In genomic region chr3L:10739109-10739665, dm6 we compare ENCODE assay signal across 1 fruit fly cellular context.
TF ChIP-seq lines count a peak whose summit lies in the region.

No protein-coding gene starts in this region.

TF ChIP-seq in whole organism, embryonic, 481 proteins besides CTCF, POLR2A, EP300 and RAD21 (continued from another document and continues in another):
- TF ChIP-seq sr (GFP tag; IDR thresholded peaks at IDR 0.05; lab: Robert Waterston, UW): peak; percentile 75; the same call in 2 of the 3 replicates
- no peak for TF ChIP-seq bbx (GFP tag; IDR thresholded peaks at IDR 0.05; lab: Robert Waterston, UW; ENCODE audit: partially characterized antibody)
- TF ChIP-seq CG5180 (GFP tag; optimal IDR thresholded peaks at IDR 0.05; lab: Kevin White, UChicago): peak; percentile 99
- no peak for TF ChIP-seq Lhr (GFP tag; optimal IDR thresholded peaks at IDR 0.05; lab: Kevin White, UChicago)
- TF ChIP-seq br (optimal IDR thresholded peaks at IDR 0.05; lab: Kevin White, UChicago): no peak
- no peak for TF ChIP-seq Asciz (GFP tag; optimal IDR thresholded peaks at IDR 0.05; lab: Kevin White, UChicago)
- no peak for TF ChIP-seq wek (GFP tag; optimal IDR thresholded peaks at IDR 0.05; lab: Kevin White, UChicago)
- peak; percentile 75 for TF ChIP-seq yki (optimal IDR thresholded peaks at IDR 0.05; lab: Kevin White, UChicago)
- TF ChIP-seq disco-r (GFP tag; optimal IDR thresholded peaks at IDR 0.05; lab: Kevin White, UChicago): no peak
- no peak for TF ChIP-seq bigmax (GFP tag; optimal IDR thresholded peaks at IDR 0.05; lab: Kevin White, UChicago)
- no peak for TF ChIP-seq CG10267 (tag; optimal IDR thresholded peaks at IDR 0.05; lab: Kevin White, UChicago)
- no peak for TF ChIP-seq Stat92E (GFP tag; optimal IDR thresholded peaks at IDR 0.05; lab: Kevin White, UChicago)
- no peak for TF ChIP-seq maf-S (GFP tag; optimal IDR thresholded peaks at IDR 0.05; lab: Kevin White, UChicago)
- peak; percentile 65 for TF ChIP-seq cg (GFP tag; optimal IDR thresholded peaks at IDR 0.05; lab: Kevin White, UChicago)
- TF ChIP-seq CG1602 (GFP tag; optimal IDR thresholded peaks at IDR 0.05; lab: Kevin White, UChicago): no peak
- TF ChIP-seq CG6272 (GFP tag; IDR thresholded peaks at IDR 0.05; lab: Robert Waterston, UW): no peak
- peak; percentile 97 for TF ChIP-seq Adf1 (GFP tag; IDR thresholded peaks at IDR 0.05; lab: Robert Waterston, UW)
- TF ChIP-seq zf30C (GFP tag; optimal IDR thresholded peaks at IDR 0.05; lab: Kevin White, UChicago): no peak
- no peak for TF ChIP-seq dpn (GFP tag; optimal IDR thresholded peaks at IDR 0.05; lab: Kevin White, UChicago)
- TF ChIP-seq CG8290 (GFP tag; optimal IDR thresholded peaks at IDR 0.05; lab: Kevin White, UChicago): no peak
- peak in 1 of 2 experiments; percentile 37 for TF ChIP-seq CG8290 (tag; optimal IDR thresholded peaks at IDR 0.05; lab: Kevin White, UChicago)
- peak; percentile 49; the same call in 1 of the 3 replicates for TF ChIP-seq CG34224 (GFP tag; IDR thresholded peaks at IDR 0.05; lab: Robert Waterston, UW; ENCODE audit: partially characterized antibody)
- no peak for TF ChIP-seq mam (GFP tag; optimal IDR thresholded peaks at IDR 0.05; lab: Kevin White, UChicago)
- no peak for TF ChIP-seq CG10979 (tag; optimal IDR thresholded peaks at IDR 0.05; lab: Kevin White, UChicago)
- TF ChIP-seq CG17385 (GFP tag; optimal IDR thresholded peaks at IDR 0.05; lab: Kevin White, UChicago): no peak
- no peak for TF ChIP-seq org-1 (GFP tag; optimal IDR thresholded peaks at IDR 0.05; lab: Kevin White, UChicago)
- TF ChIP-seq bowl (GFP tag; IDR thresholded peaks at IDR 0.05; lab: Robert Waterston, UW): no peak
- TF ChIP-seq CG13894 (tag; optimal IDR thresholded peaks at IDR 0.05; lab: Kevin White, UChicago): peak; percentile 50
- TF ChIP-seq ato (GFP tag; IDR thresholded peaks at IDR 0.05; lab: Robert Waterston, UW; ENCODE audit: partially characterized antibody): 0 out of 2 replicates have a peak, but pooled peaks have one; percentile 9
- no peak for TF ChIP-seq NC2β (GFP tag; optimal IDR thresholded peaks at IDR 0.05; lab: Kevin White, UChicago)
- no peak for TF ChIP-seq peb (GFP tag; IDR thresholded peaks at IDR 0.05; lab: Robert Waterston, UW)
- TF ChIP-seq gsb-n (tag; optimal IDR thresholded peaks at IDR 0.05; lab: Kevin White, UChicago): no peak
- TF ChIP-seq CG33557 (GFP tag; optimal IDR thresholded peaks at IDR 0.05; lab: Kevin White, UChicago): no peak
- no peak for TF ChIP-seq eyg (GFP tag; optimal IDR thresholded peaks at IDR 0.05; lab: Kevin White, UChicago)
- TF ChIP-seq h (optimal IDR thresholded peaks at IDR 0.05; lab: Kevin White, UChicago): no peak
- TF ChIP-seq cato (GFP tag; optimal IDR thresholded peaks at IDR 0.05; lab: Kevin White, UChicago; ENCODE audit: borderline replicate concordance): no peak
- TF ChIP-seq gsb (GFP tag; IDR thresholded peaks at IDR 0.05; lab: Robert Waterston, UW): no peak
- TF ChIP-seq CG17328 (GFP tag; IDR thresholded peaks at IDR 0.05; lab: Robert Waterston, UW): no peak
- TF ChIP-seq en (GFP tag; optimal IDR thresholded peaks at IDR 0.05; lab: Kevin White, UChicago): no peak
- TF ChIP-seq pita (GFP tag; optimal IDR thresholded peaks at IDR 0.05; lab: Kevin White, UChicago): no peak
- TF ChIP-seq CG3838 (GFP tag; optimal IDR thresholded peaks at IDR 0.05; lab: Kevin White, UChicago): no peak
- no peak for TF ChIP-seq CG10431 (GFP tag; optimal IDR thresholded peaks at IDR 0.05; lab: Kevin White, UChicago)
- TF ChIP-seq toy (GFP tag; IDR thresholded peaks at IDR 0.05; lab: Robert Waterston, UW): no peak
- peak; percentile 7 for TF ChIP-seq CG8478 (optimal IDR thresholded peaks at IDR 0.05; lab: Kevin White, UChicago)
- no peak for TF ChIP-seq ab (GFP tag; optimal IDR thresholded peaks at IDR 0.05; lab: Kevin White, UChicago)
- TF ChIP-seq dimm (GFP tag; IDR thresholded peaks at IDR 0.05; lab: Robert Waterston, UW): no peak
- TF ChIP-seq mld (GFP tag; IDR thresholded peaks at IDR 0.05; lab: Robert Waterston, UW; ENCODE audit: partially characterized antibody): no peak
- no peak for TF ChIP-seq CG30020 (tag; optimal IDR thresholded peaks at IDR 0.05; lab: Kevin White, UChicago)
- TF ChIP-seq Deaf1 (tag; optimal IDR thresholded peaks at IDR 0.05; lab: Kevin White, UChicago): no peak
- no peak for TF ChIP-seq CG14710 (tag; optimal IDR thresholded peaks at IDR 0.05; lab: Kevin White, UChicago)
- TF ChIP-seq gcm2 (GFP tag; optimal IDR thresholded peaks at IDR 0.05; lab: Kevin White, UChicago): no peak
- no peak for TF ChIP-seq Dfd (GFP tag; optimal IDR thresholded peaks at IDR 0.05; lab: Kevin White, UChicago)
- no peak for TF ChIP-seq ase (GFP tag; IDR thresholded peaks at IDR 0.05; lab: Robert Waterston, UW)
- no peak for TF ChIP-seq ro (GFP tag; IDR thresholded peaks at IDR 0.05; lab: Robert Waterston, UW)
- TF ChIP-seq Gsc (GFP tag; IDR thresholded peaks at IDR 0.05; lab: Robert Waterston, UW): no peak
- no peak for TF ChIP-seq az2 (GFP tag; optimal IDR thresholded peaks at IDR 0.05; lab: Kevin White, UChicago)
- no peak for TF ChIP-seq Mad (GFP tag; optimal IDR thresholded peaks at IDR 0.05; lab: Kevin White, UChicago)
- TF ChIP-seq HLHmδ (GFP tag; optimal IDR thresholded peaks at IDR 0.05; lab: Kevin White, UChicago): peak; percentile 39
- peak; percentile 84 for TF ChIP-seq scrt (GFP tag; optimal IDR thresholded peaks at IDR 0.05; lab: Kevin White, UChicago)
- TF ChIP-seq CG11093 (GFP tag; IDR thresholded peaks at IDR 0.05; lab: Robert Waterston, UW): no peak
- no peak for TF ChIP-seq hth (optimal IDR thresholded peaks at IDR 0.05; lab: Kevin White, UChicago)
- no peak for TF ChIP-seq CG1024 (GFP tag; IDR thresholded peaks at IDR 0.05; lab: Robert Waterston, UW)
- TF ChIP-seq CG10209 (GFP tag; optimal IDR thresholded peaks at IDR 0.05; lab: Kevin White, UChicago): no peak
- no peak for TF ChIP-seq Meics (GFP tag; optimal IDR thresholded peaks at IDR 0.05; lab: Kevin White, UChicago)
- TF ChIP-seq Scr (GFP tag; IDR thresholded peaks at IDR 0.05; lab: Robert Waterston, UW; ENCODE audit: partially characterized antibody): no peak
- TF ChIP-seq E2f1 (GFP tag; IDR thresholded peaks at IDR 0.05; lab: Robert Waterston, UW): no peak
- no peak for TF ChIP-seq Ada2b (GFP tag; IDR thresholded peaks at IDR 0.05; lab: Robert Waterston, UW)
- TF ChIP-seq CG13775 (GFP tag; optimal IDR thresholded peaks at IDR 0.05; lab: Kevin White, UChicago): no peak
- TF ChIP-seq CG14667 (GFP tag; IDR thresholded peaks at IDR 0.05; lab: Robert Waterston, UW): no peak
- TF ChIP-seq fu2 (GFP tag; optimal IDR thresholded peaks at IDR 0.05; lab: Kevin White, UChicago): no peak
- no peak for TF ChIP-seq Optix (GFP tag; IDR thresholded peaks at IDR 0.05; lab: Robert Waterston, UW)
- no peak for TF ChIP-seq grn (GFP tag; optimal IDR thresholded peaks at IDR 0.05; lab: Kevin White, UChicago)
- TF ChIP-seq CG6854 (GFP tag; optimal IDR thresholded peaks at IDR 0.05; lab: Kevin White, UChicago): no peak
- TF ChIP-seq CG7786 (GFP tag; optimal IDR thresholded peaks at IDR 0.05; lab: Kevin White, UChicago): no peak
- TF ChIP-seq corto (GFP tag; optimal IDR thresholded peaks at IDR 0.05; lab: Kevin White, UChicago): no peak
- peak; percentile 57; the same call in 1 of the 3 replicates for TF ChIP-seq z (GFP tag; IDR thresholded peaks at IDR 0.05; lab: Robert Waterston, UW)
- peak; percentile 64 for TF ChIP-seq CG15269 (tag; optimal IDR thresholded peaks at IDR 0.05; lab: Kevin White, UChicago)
- TF ChIP-seq Trl (optimal IDR thresholded peaks at IDR 0.05; lab: Kevin White, UChicago): peak; percentile 94 to 97
- no peak for TF ChIP-seq Trl (GFP tag; optimal IDR thresholded peaks at IDR 0.05; lab: Kevin White, UChicago)
- no peak for TF ChIP-seq CG17361 (GFP tag; IDR thresholded peaks at IDR 0.05; lab: Robert Waterston, UW)
- no peak for TF ChIP-seq fd64A (GFP tag; optimal IDR thresholded peaks at IDR 0.05; lab: Kevin White, UChicago)
- no peak for TF ChIP-seq unc-4 (GFP tag; IDR thresholded peaks at IDR 0.05; lab: Robert Waterston, UW; ENCODE audit: partially characterized antibody)
- no peak for TF ChIP-seq ftz-f1 (GFP tag; optimal IDR thresholded peaks at IDR 0.05; lab: Kevin White, UChicago)
- no peak for TF ChIP-seq hb (GFP tag; IDR thresholded peaks at IDR 0.05; lab: Robert Waterston, UW; ENCODE audit: partially characterized antibody)
- no peak for TF ChIP-seq CG15479 (GFP tag; optimal IDR thresholded peaks at IDR 0.05; lab: Kevin White, UChicago)
- TF ChIP-seq H15 (GFP tag; IDR thresholded peaks at IDR 0.05; lab: Robert Waterston, UW): no peak
- peak; percentile 84 for TF ChIP-seq CG4360 (GFP tag; IDR thresholded peaks at IDR 0.05; lab: Robert Waterston, UW)
- TF ChIP-seq CG4730 (GFP tag; IDR thresholded peaks at IDR 0.05; lab: Robert Waterston, UW): no peak
- peak; percentile 53; the same call in 1 of the 3 replicates for TF ChIP-seq zen2 (GFP tag; IDR thresholded peaks at IDR 0.05; lab: Robert Waterston, UW; ENCODE audit: partially characterized antibody)
- TF ChIP-seq Myb (GFP tag; optimal IDR thresholded peaks at IDR 0.05; lab: Kevin White, UChicago): no peak
- no peak for TF ChIP-seq CG4707 (GFP tag; optimal IDR thresholded peaks at IDR 0.05; lab: Kevin White, UChicago)
- TF ChIP-seq CG31224 (GFP tag; IDR thresholded peaks at IDR 0.05; lab: Robert Waterston, UW): no peak
- no peak for TF ChIP-seq emc (GFP tag; optimal IDR thresholded peaks at IDR 0.05; lab: Kevin White, UChicago)
- TF ChIP-seq Aef1 (GFP tag; IDR thresholded peaks at IDR 0.05; lab: Robert Waterston, UW): peak; percentile 49; the same call in 2 of the 3 replicates
- TF ChIP-seq dm (GFP tag; optimal IDR thresholded peaks at IDR 0.05; lab: Kevin White, UChicago): no peak
- no peak for TF ChIP-seq CG18262 (tag; optimal IDR thresholded peaks at IDR 0.05; lab: Kevin White, UChicago)
- TF ChIP-seq Oaz (GFP tag; IDR thresholded peaks at IDR 0.05; lab: Robert Waterston, UW): no peak; the same call in 1 of the 2 replicates
- no peak for TF ChIP-seq bsh (GFP tag; optimal IDR thresholded peaks at IDR 0.05; lab: Kevin White, UChicago)
- TF ChIP-seq CG10959 (GFP tag; IDR thresholded peaks at IDR 0.05; lab: Robert Waterston, UW): no peak
- no peak for TF ChIP-seq Blimp-1 (GFP tag; optimal IDR thresholded peaks at IDR 0.05; lab: Kevin White, UChicago)
- TF ChIP-seq CG14965 (GFP tag; optimal IDR thresholded peaks at IDR 0.05; lab: Kevin White, UChicago; ENCODE audit: borderline replicate concordance): no peak
- TF ChIP-seq ac (GFP tag; optimal IDR thresholded peaks at IDR 0.05; lab: Kevin White, UChicago): no peak
- no peak for TF ChIP-seq Elba2 (GFP tag; optimal IDR thresholded peaks at IDR 0.05; lab: Kevin White, UChicago)
- no peak for TF ChIP-seq PHDP (tag; optimal IDR thresholded peaks at IDR 0.05; lab: Kevin White, UChicago)
- peak in 1 of 2 experiments; percentile 81 for TF ChIP-seq Hr78 (GFP tag; optimal IDR thresholded peaks at IDR 0.05; lab: Kevin White, UChicago)
- TF ChIP-seq gce (GFP tag; IDR thresholded peaks at IDR 0.05; lab: Robert Waterston, UW): no peak
- TF ChIP-seq gfzf (GFP tag; optimal IDR thresholded peaks at IDR 0.05; lab: Kevin White, UChicago): no peak
- peak; percentile 98 for TF ChIP-seq chinmo (GFP tag; IDR thresholded peaks at IDR 0.05; lab: Robert Waterston, UW; ENCODE audit: partially characterized antibody)
- no peak for TF ChIP-seq chif (GFP tag; optimal IDR thresholded peaks at IDR 0.05; lab: Kevin White, UChicago)
- no peak for TF ChIP-seq CG3995 (GFP tag; optimal IDR thresholded peaks at IDR 0.05; lab: Kevin White, UChicago)
- TF ChIP-seq CG5953 (GFP tag; IDR thresholded peaks at IDR 0.05; lab: Robert Waterston, UW): no peak
- no peak for TF ChIP-seq fd3F (GFP tag; optimal IDR thresholded peaks at IDR 0.05; lab: Kevin White, UChicago)
- no peak for TF ChIP-seq ci (GFP tag; IDR thresholded peaks at IDR 0.05; lab: Robert Waterston, UW)
- TF ChIP-seq CG8359 (GFP tag; optimal IDR thresholded peaks at IDR 0.05; lab: Kevin White, UChicago; ENCODE audit: borderline replicate concordance): no peak
- no peak for TF ChIP-seq CG1647 (GFP tag; optimal IDR thresholded peaks at IDR 0.05; lab: Kevin White, UChicago)
- TF ChIP-seq CG10654 (GFP tag; optimal IDR thresholded peaks at IDR 0.05; lab: Kevin White, UChicago): no peak
- TF ChIP-seq CG32772 (GFP tag; IDR thresholded peaks at IDR 0.05; lab: Robert Waterston, UW): no peak
- TF ChIP-seq bab2 (GFP tag; optimal IDR thresholded peaks at IDR 0.05; lab: Kevin White, UChicago): no peak
- TF ChIP-seq crol (GFP tag; IDR thresholded peaks at IDR 0.05; lab: Robert Waterston, UW): peak; percentile 97
- TF ChIP-seq slou (GFP tag; optimal IDR thresholded peaks at IDR 0.05; lab: Kevin White, UChicago): no peak
- TF ChIP-seq run (tag; optimal IDR thresholded peaks at IDR 0.05; lab: Kevin White, UChicago): no peak
- peak; percentile 30 for TF ChIP-seq her (GFP tag; optimal IDR thresholded peaks at IDR 0.05; lab: Kevin White, UChicago)
- TF ChIP-seq onecut (GFP tag; IDR thresholded peaks at IDR 0.05; lab: Robert Waterston, UW): no peak
- TF ChIP-seq ERR (GFP tag; optimal IDR thresholded peaks at IDR 0.05; lab: Kevin White, UChicago): no peak
- TF ChIP-seq CG3726 (GFP tag; IDR thresholded peaks at IDR 0.05; lab: Robert Waterston, UW): no peak
- TF ChIP-seq tx (GFP tag; optimal IDR thresholded peaks at IDR 0.05; lab: Kevin White, UChicago): no peak
- TF ChIP-seq Atf6 (GFP tag; IDR thresholded peaks at IDR 0.05; lab: Robert Waterston, UW): no peak; the same call in 1 of the 2 replicates
- no peak for TF ChIP-seq gt (GFP tag; IDR thresholded peaks at IDR 0.05; lab: Robert Waterston, UW)
- 0 out of 2 replicates have a peak, but pooled peaks have one; percentile 22 for TF ChIP-seq sna (GFP tag; IDR thresholded peaks at IDR 0.05; lab: Robert Waterston, UW; ENCODE audit: partially characterized antibody)
- TF ChIP-seq CG7372 (GFP tag; IDR thresholded peaks at IDR 0.05; lab: Robert Waterston, UW): no peak
- TF ChIP-seq CrebB (tag; optimal IDR thresholded peaks at IDR 0.05; lab: Kevin White, UChicago): no peak
- no peak for TF ChIP-seq ara (GFP tag; IDR thresholded peaks at IDR 0.05; lab: Robert Waterston, UW)
- no peak for TF ChIP-seq Hey (tag; optimal IDR thresholded peaks at IDR 0.05; lab: Kevin White, UChicago)
- no peak for TF ChIP-seq eve (GFP tag; optimal IDR thresholded peaks at IDR 0.05; lab: Kevin White, UChicago)
- no peak for TF ChIP-seq D (optimal IDR thresholded peaks at IDR 0.05; lab: Kevin White, UChicago)
- no peak for TF ChIP-seq D (GFP tag; optimal IDR thresholded peaks at IDR 0.05; lab: Kevin White, UChicago)
- no peak for TF ChIP-seq trh (GFP tag; optimal IDR thresholded peaks at IDR 0.05; lab: Kevin White, UChicago)
